Worm (Caenorhabditis elegans) whole organism, young adult: ENCODE measurements around the gene rpap-3.

ENCODE experiments used
- C17E4.6 ChIP-seq: fragments of 200-800 bp; sonication (Bioruptor generic); IDR thresholded peaks from 2 replicates; pipeline ENCODE4 v1.3.6; 2022; ENCODE audit warnings: missing genetic modification reagents, missing genetic modification characterization, missing compliant biosample characterization
- D2030.7 ChIP-seq: fragments of 200-800 bp; sonication (Bioruptor generic); IDR thresholded peaks from 2 replicates; pipeline ENCODE4 v1.3.6; 2022; ENCODE audit warnings: missing genetic modification reagents, missing genetic modification characterization, missing compliant biosample characterization
- F23B12.7 ChIP-seq: sonication (generic microtip); optimal IDR thresholded peaks from 2 replicates; lab custom pipeline; 2017; ENCODE audit warnings: missing genetic modification characterization, mild to moderate bottlenecking, missing compliant biosample characterization, antibody characterized with exemption, moderate library complexity; ENCODE audit not compliant: insufficient read depth
- F33H1.4 ChIP-seq: fragments of 200-800 bp; sonication (Bioruptor generic); IDR thresholded peaks from 2 replicates; pipeline ENCODE4 v1.3.6; 2022; ENCODE audit warnings: missing genetic modification reagents, missing genetic modification characterization, missing compliant biosample characterization
- F37B4.10 ChIP-seq: fragments of 200-800 bp; sonication (Bioruptor generic); IDR thresholded peaks from 2 replicates; pipeline ENCODE4 v1.3.6; 2022; ENCODE audit warnings: missing genetic modification characterization, missing compliant biosample characterization
- F49E8.2 ChIP-seq: sonication (generic microtip); optimal IDR thresholded peaks from 3 replicates; lab custom pipeline; 2017; ENCODE audit warnings: missing genetic modification characterization, mild to moderate bottlenecking, missing compliant biosample characterization, antibody characterized with exemption, moderate library complexity; ENCODE audit not compliant: insufficient read depth
- F52B5.7 ChIP-seq: sonication (generic microtip); optimal IDR thresholded peaks from 2 replicates; lab custom pipeline; 2016; ENCODE audit warnings: mild to moderate bottlenecking, missing genetic modification characterization, missing compliant biosample characterization
- K11D2.4 ChIP-seq: fragments of 200-800 bp; sonication (Bioruptor generic); IDR thresholded peaks from 2 replicates; pipeline ENCODE4 v1.3.6; 2022; ENCODE audit warnings: missing genetic modification reagents, missing genetic modification characterization, missing compliant biosample characterization
- K12H6.12 ChIP-seq: fragments of 200-800 bp; sonication (Bioruptor generic); optimal IDR thresholded peaks from 2 replicates; lab custom pipeline; 2018; ENCODE audit warnings: mild to moderate bottlenecking, missing genetic modification characterization, missing compliant biosample characterization
- Y95B8A.8 ChIP-seq: fragments of 200-800 bp; sonication (Bioruptor generic); IDR thresholded peaks from 2 replicates; pipeline ENCODE4 v1.3.6; 2022; ENCODE audit warnings: missing genetic modification reagents, missing genetic modification characterization, missing compliant biosample characterization
- ama-1 ChIP-seq, 3 experiments: fragments of 150-350 bp in 1 of 3; sonication (generic microtip) in 2 of 3; optimal IDR thresholded peaks; 2 replicates each; lab custom pipeline; 2014 to 2018; ENCODE audit warnings: missing biosample characterization in 2 of 3, missing genetic modification characterization in 2 of 3, missing genetic modification reagents in 2 of 3
- athp-1 ChIP-seq: sonication (generic microtip); optimal IDR thresholded peaks from 2 replicates; lab custom pipeline; 2017; ENCODE audit warnings: mild to moderate bottlenecking, missing genetic modification characterization, missing compliant biosample characterization
- attf-5 ChIP-seq: fragments of 200-800 bp; sonication (Bioruptor generic); optimal IDR thresholded peaks from 2 replicates; lab custom pipeline; 2018; ENCODE audit warnings: mild to moderate bottlenecking, missing genetic modification characterization, missing compliant biosample characterization
- bed-1 ChIP-seq: fragments of 200-800 bp; sonication (Bioruptor generic); IDR thresholded peaks from 2 replicates; pipeline ENCODE4 v1.3.6; 2022; ENCODE audit warnings: missing genetic modification reagents, missing genetic modification characterization, missing compliant biosample characterization
- cebp-1 ChIP-seq, 2 experiments: fragments of 200-800 bp in 1 of 2; sonication (Bioruptor generic) in 1 of 2; sonication (generic microtip) in 1 of 2; IDR thresholded peaks in 1 of 2; optimal IDR thresholded peaks in 1 of 2; 2 replicates each; pipeline versions ENCODE4 v1.3.6 to Lab custom; 2017 to 2022; ENCODE audit warnings: missing compliant biosample characterization in 2 of 2, missing genetic modification characterization in 2 of 2, mild to moderate bottlenecking in 1 of 2, missing genetic modification reagents in 1 of 2, moderate library complexity in 1 of 2
- cebp-2 ChIP-seq: fragments of 200-800 bp; sonication (Bioruptor generic); IDR thresholded peaks from 2 replicates; pipeline ENCODE4 v1.3.6; 2022; ENCODE audit warnings: missing genetic modification characterization, missing compliant biosample characterization
- dpl-1 ChIP-seq: fragments of 150-350 bp; optimal IDR thresholded peaks from 2 replicates; lab custom pipeline; 2014; ENCODE audit warnings: missing biosample characterization, missing genetic modification reagents, missing genetic modification characterization
- efl-1 ChIP-seq: fragments of 150-350 bp; optimal IDR thresholded peaks from 2 replicates; lab custom pipeline; 2014; ENCODE audit warnings: missing biosample characterization, missing genetic modification reagents, missing genetic modification characterization
- egl-44 ChIP-seq: fragments of 200-800 bp; sonication (Bioruptor generic); IDR thresholded peaks from 2 replicates; pipeline ENCODE4 v1.3.6; 2022; ENCODE audit warnings: missing genetic modification reagents, missing genetic modification characterization, missing compliant biosample characterization
- gei-17 ChIP-seq: fragments of 200-800 bp; sonication (Bioruptor generic); optimal IDR thresholded peaks from 2 replicates; lab custom pipeline; 2018; ENCODE audit warnings: mild to moderate bottlenecking, missing genetic modification characterization, missing compliant biosample characterization
- hlh-26 ChIP-seq: fragments of 200-800 bp; sonication (Bioruptor generic); conservative IDR thresholded peaks from 2 replicates; pipeline ENCODE4 v1.3.6; 2022; ENCODE audit warnings: missing genetic modification reagents, missing genetic modification characterization, missing compliant biosample characterization
- hmg-1.2 ChIP-seq: fragments of 200-800 bp; sonication (Bioruptor generic); IDR thresholded peaks from 2 replicates; pipeline ENCODE4 v1.3.6; 2022; ENCODE audit warnings: missing genetic modification reagents, missing genetic modification characterization, missing compliant biosample characterization
- lag-1 ChIP-seq: fragments of 200-800 bp; sonication (Bioruptor generic); IDR thresholded peaks from 2 replicates; pipeline ENCODE4 v1.3.6; 2022; ENCODE audit warnings: missing genetic modification reagents, missing genetic modification characterization, missing compliant biosample characterization
- let-607 ChIP-seq, 2 experiments: fragments of 200-800 bp in 1 of 2; sonication (Bioruptor generic) in 1 of 2; sonication (generic microtip) in 1 of 2; optimal IDR thresholded peaks; 2 replicates each; lab custom pipeline; 2016 to 2018; ENCODE audit warnings: mild to moderate bottlenecking in 2 of 2, missing compliant biosample characterization in 2 of 2, missing genetic modification characterization in 2 of 2, moderate library complexity in 2 of 2, missing genotype in 1 of 2
- lin-40 ChIP-seq: sonication (generic microtip); optimal IDR thresholded peaks from 2 replicates; lab custom pipeline; 2016; ENCODE audit warnings: missing genetic modification characterization, mild to moderate bottlenecking, missing compliant biosample characterization, missing genotype, missing genetic modification reagents
- lin-54 ChIP-seq: fragments of 200-800 bp; sonication (Bioruptor generic); optimal IDR thresholded peaks from 2 replicates; lab custom pipeline; 2018; ENCODE audit warnings: mild to moderate bottlenecking, missing genetic modification characterization, missing compliant biosample characterization
- lir-1 ChIP-seq: fragments of 200-800 bp; sonication (Bioruptor generic); conservative IDR thresholded peaks from 2 replicates; pipeline ENCODE4 v1.3.6; 2022; ENCODE audit warnings: missing genetic modification reagents, missing genetic modification characterization, missing compliant biosample characterization
- lsl-1 ChIP-seq: fragments of 200-800 bp; sonication (Bioruptor generic); optimal IDR thresholded peaks from 2 replicates; lab custom pipeline; 2018; ENCODE audit warnings: mild to moderate bottlenecking, missing genetic modification characterization, moderate library complexity, missing compliant biosample characterization
- madf-6 ChIP-seq: fragments of 200-800 bp; sonication (Bioruptor generic); IDR thresholded peaks from 2 replicates; pipeline ENCODE4 v1.3.6; 2022; ENCODE audit warnings: missing genetic modification reagents, missing genetic modification characterization, missing compliant biosample characterization
- madf-8 ChIP-seq: fragments of 200-800 bp; sonication (Bioruptor generic); conservative IDR thresholded peaks from 2 replicates; pipeline ENCODE4 v1.3.6; 2022; ENCODE audit warnings: missing genetic modification reagents, missing genetic modification characterization, missing compliant biosample characterization
- mcd-1 ChIP-seq: fragments of 200-800 bp; sonication (Bioruptor generic); IDR thresholded peaks from 2 replicates; pipeline ENCODE4 v1.3.6; 2022; ENCODE audit warnings: missing genetic modification reagents, missing genetic modification characterization, missing compliant biosample characterization
- nfya-2 ChIP-seq: fragments of 200-800 bp; sonication (Bioruptor generic); IDR thresholded peaks from 2 replicates; pipeline ENCODE4 v1.3.6; 2022; ENCODE audit warnings: missing genetic modification reagents, missing genetic modification characterization, missing compliant biosample characterization
- pha-4 ChIP-seq: fragments of 150-350 bp; sonication (generic microtip); optimal IDR thresholded peaks from 2 replicates; lab custom pipeline; 2014; ENCODE audit warnings: missing biosample characterization, missing genetic modification reagents, missing genetic modification characterization
- rcor-1 ChIP-seq: fragments of 200-800 bp; sonication (Bioruptor generic); IDR thresholded peaks from 2 replicates; pipeline ENCODE4 v1.3.6; 2022; ENCODE audit warnings: missing genetic modification reagents, missing genetic modification characterization, missing compliant biosample characterization
- rec-8 ChIP-seq, 2 experiments: sonication (generic microtip); optimal IDR thresholded peaks; 2 replicates each; lab custom pipeline; 2016; ENCODE audit warnings: mild to moderate bottlenecking in 2 of 2, missing genetic modification characterization in 2 of 2, missing genetic modification reagents in 2 of 2, missing genotype in 2 of 2, missing biosample characterization in 1 of 2, missing compliant biosample characterization in 1 of 2, moderate library complexity in 1 of 2
- repo-1 ChIP-seq: sonication (generic microtip); optimal IDR thresholded peaks from 2 replicates; lab custom pipeline; 2017; ENCODE audit warnings: mild to moderate bottlenecking, missing genetic modification characterization, missing compliant biosample characterization
- snpc-1.3 ChIP-seq: sonication (generic microtip); optimal IDR thresholded peaks from 2 replicates; lab custom pipeline; 2017; ENCODE audit warnings: missing genetic modification characterization, mild to moderate bottlenecking, missing compliant biosample characterization, antibody characterized with exemption, moderate library complexity, missing genotype, missing genetic modification reagents; ENCODE audit not compliant: insufficient read depth
- snpc-3.4 ChIP-seq: sonication (generic microtip); optimal IDR thresholded peaks from 2 replicates; lab custom pipeline; 2017; ENCODE audit warnings: missing genetic modification characterization, mild to moderate bottlenecking, missing compliant biosample characterization, antibody characterized with exemption, moderate library complexity, missing genotype, missing genetic modification reagents
- snpc-4 ChIP-seq, 5 experiments: fragments of 150-350 bp in 1 of 5; sonication (generic microtip) in 4 of 5; optimal IDR thresholded peaks; 2 replicates each; lab custom pipeline; 2014 to 2018; ENCODE audit warnings: missing genetic modification characterization in 5 of 5, missing biosample characterization in 3 of 5, antibody characterized with exemption in 2 of 5, mild to moderate bottlenecking in 2 of 5, missing compliant biosample characterization in 2 of 5, missing genotype in 2 of 5, moderate library complexity in 2 of 5, missing genetic modification reagents in 1 of 5
- xnd-1 ChIP-seq: sonication (generic microtip); optimal IDR thresholded peaks from 2 replicates; lab custom pipeline; 2016; ENCODE audit warnings: missing genotype, missing genetic modification reagents, missing genetic modification characterization, missing compliant biosample characterization
- ztf-6 ChIP-seq: fragments of 200-800 bp; sonication (Bioruptor generic); IDR thresholded peaks from 2 replicates; pipeline ENCODE4 v1.3.6; 2022; ENCODE audit warnings: missing genetic modification reagents, missing genetic modification characterization, missing compliant biosample characterization

The rpap-3 gene

ce11 chrIV:7774206-7774605 lies 4.6 kb downstream of the rpap-3 start, which contains the start of the genes hcf-1 and swd-2.2:
Gene hcf-1, minus strand, starts transcription at chrIV:7774275.
Gene swd-2.2, plus strand, starts transcription at chrIV:7774411.
- TF ChIP-seq Y95B8A.8 (GFP tag; lab: Robert Waterston, UW) (no peak), cebp-2 (GFP tag; lab: Robert Waterston, UW) (no peak), gei-17 (GFP tag; lab: Kevin White, UChicago) (no peak), repo-1 (tag; lab: Kevin White, UChicago) (no peak), nfya-2 (GFP tag; lab: Robert Waterston, UW) (no peak), efl-1 (GFP tag; lab: Kevin White, UChicago) (peak; percentile 56), cebp-1 (GFP tag; IDR thresholded peaks at IDR 0.05; lab: Robert Waterston, UW) (no peak), cebp-1 (tag; optimal IDR thresholded peaks at IDR 0.05; lab: Kevin White, UChicago) (no peak), K11D2.4 (GFP tag; lab: Robert Waterston, UW) (no peak), lin-40 (tag; lab: Kevin White, UChicago) (no peak), lsl-1 (peak; percentile 42), mcd-1 (peak; percentile 80), bed-1 (GFP tag; lab: Robert Waterston, UW) (no peak), dpl-1 (GFP tag; lab: Kevin White, UChicago) (peak; percentile 23), attf-5 (GFP tag; lab: Kevin White, UChicago) (peak; percentile 8), lin-54 (GFP tag; lab: Kevin White, UChicago) (no peak), lag-1 (GFP tag; lab: Robert Waterston, UW) (no peak), F52B5.7 (tag; lab: Kevin White, UChicago) (no peak), hmg-1.2 (GFP tag; lab: Robert Waterston, UW) (0 out of 2 replicates have a peak, but pooled peaks have one; percentile 5), hlh-26 (GFP tag; lab: Robert Waterston, UW) (no peak), athp-1 (no peak), C17E4.6 (GFP tag; lab: Robert Waterston, UW) (no peak), F23B12.7 (tag; lab: Kevin White, UChicago) (peak; percentile 33), lir-1 (GFP tag; lab: Robert Waterston, UW) (no peak), snpc-1.3 (tag; lab: Kevin White, UChicago) (peak; percentile 18), rec-8 (tag; optimal IDR thresholded peaks at IDR 0.05; lab: Kevin White, UChicago) (no peak)
- TF ChIP-seq, all 124 proteins: peak for 8

ce11 chrIV:7770162-7770561 lies 8.6 kb downstream of the rpap-3 start, which contains the start of gene rdl-1:
Gene rdl-1, minus strand, starts transcription at chrIV:7770262.
- TF ChIP-seq cebp-1 (GFP tag; IDR thresholded peaks at IDR 0.05; lab: Robert Waterston, UW) (no peak), cebp-1 (tag; optimal IDR thresholded peaks at IDR 0.05; lab: Kevin White, UChicago) (no peak), lsl-1 (peak; percentile 38)

- TF ChIP-seq ama-1 (optimal IDR thresholded peaks at IDR 0.05; lab: Kevin White, UChicago) (no peak), ama-1 (GFP tag; optimal IDR thresholded peaks at IDR 0.05; lab: Kevin White, UChicago) (no peak), ztf-6 (GFP tag; lab: Robert Waterston, UW) (no peak), snpc-1.3 (tag; lab: Kevin White, UChicago) (peak; percentile 28), athp-1 (no peak), K12H6.12 (tag; lab: Kevin White, UChicago) (no peak), xnd-1 (tag; lab: Kevin White, UChicago) (peak; percentile 91), F49E8.2 (peak; percentile 39), rcor-1 (GFP tag; lab: Robert Waterston, UW) (no peak), egl-44 (GFP tag; lab: Robert Waterston, UW) (no peak), F33H1.4 (GFP tag; lab: Robert Waterston, UW) (peak; percentile 93), madf-6 (peak; percentile 92), lsl-1 (peak; percentile 93), snpc-3.4 (peak; percentile 3), F37B4.10 (no peak), snpc-4 (GFP tag; optimal IDR thresholded peaks at IDR 0.05; lab: Kevin White, UChicago) (no peak), snpc-4 (tag; optimal IDR thresholded peaks at IDR 0.05; lab: Kevin White, UChicago) (peak in 2 of 4 experiments; percentile 24 to 25), pha-4 (tag; lab: Kevin White, UChicago) (no peak), madf-8 (GFP tag; lab: Robert Waterston, UW) (peak; percentile 58), let-607 (tag; optimal IDR thresholded peaks at IDR 0.05; lab: Kevin White, UChicago) (no peak), D2030.7 (0 out of 2 replicates have a peak, but pooled peaks have one; percentile 17), lin-54 (GFP tag; lab: Kevin White, UChicago) (peak; percentile 63)
Measured at ce11 chrIV:7764319-7764718, 14.4 kb downstream of the rpap-3 start.
